Worm (Caenorhabditis elegans): Measurements from ENCODE around the gene C04H4.1.

Gene C04H4.1

DNA sequence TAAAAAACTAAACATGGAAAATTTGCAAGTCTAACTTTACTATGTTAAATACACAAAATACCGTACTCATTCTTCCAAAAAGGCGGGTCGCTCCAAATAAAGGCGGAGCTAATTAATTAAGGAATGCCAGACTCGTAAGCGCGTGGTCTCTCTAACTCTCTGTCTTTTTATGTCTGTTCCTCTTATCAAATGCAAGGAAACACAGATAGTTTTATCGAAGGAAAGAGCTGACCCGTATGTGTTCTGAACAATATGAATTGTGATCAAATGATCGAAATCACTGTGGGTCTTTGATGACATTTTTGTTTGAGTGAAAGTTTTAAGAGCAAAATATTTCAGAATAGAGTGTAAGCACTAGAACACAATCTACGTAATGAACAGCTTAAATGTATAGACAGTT lies 42.8 kb downstream of the C04H4.1 start:
- no peak for TF ChIP-seq lin-13 (tag; optimal IDR thresholded peaks at IDR 0.05)
- no peak for TF ChIP-seq ham-2 (GFP tag; optimal IDR thresholded peaks at IDR 0.05)
- TF ChIP-seq ces-1 (GFP tag; optimal IDR thresholded peaks at IDR 0.05): no peak
- no peak for TF ChIP-seq nhr-237 (tag; optimal IDR thresholded peaks at IDR 0.05)
- TF ChIP-seq ceh-83 (GFP tag; optimal IDR thresholded peaks at IDR 0.05): no peak
- no peak for TF ChIP-seq pha-4 (tag; optimal IDR thresholded peaks at IDR 0.05)
- no peak for TF ChIP-seq nhr-12 (tag; optimal IDR thresholded peaks at IDR 0.05)
- no peak for TF ChIP-seq sptf-1 (tag; optimal IDR thresholded peaks at IDR 0.05)
- TF ChIP-seq cnd-1 (tag; optimal IDR thresholded peaks at IDR 0.05): no peak
- TF ChIP-seq unc-39 (tag; optimal IDR thresholded peaks at IDR 0.05): no peak
- no peak for TF ChIP-seq snpc-4 (tag; optimal IDR thresholded peaks at IDR 0.05)
- TF ChIP-seq elt-1 (tag; optimal IDR thresholded peaks at IDR 0.05; ENCODE audit: borderline replicate concordance, insufficient read depth): no peak
- TF ChIP-seq blmp-1 (tag; optimal IDR thresholded peaks at IDR 0.05): no peak
- no peak for TF ChIP-seq sem-2 (GFP tag; optimal IDR thresholded peaks at IDR 0.05)
- TF ChIP-seq mls-2 (tag; optimal IDR thresholded peaks at IDR 0.05): no peak
- no peak for TF ChIP-seq bed-3 (GFP tag; optimal IDR thresholded peaks at IDR 0.05)

DNA sequence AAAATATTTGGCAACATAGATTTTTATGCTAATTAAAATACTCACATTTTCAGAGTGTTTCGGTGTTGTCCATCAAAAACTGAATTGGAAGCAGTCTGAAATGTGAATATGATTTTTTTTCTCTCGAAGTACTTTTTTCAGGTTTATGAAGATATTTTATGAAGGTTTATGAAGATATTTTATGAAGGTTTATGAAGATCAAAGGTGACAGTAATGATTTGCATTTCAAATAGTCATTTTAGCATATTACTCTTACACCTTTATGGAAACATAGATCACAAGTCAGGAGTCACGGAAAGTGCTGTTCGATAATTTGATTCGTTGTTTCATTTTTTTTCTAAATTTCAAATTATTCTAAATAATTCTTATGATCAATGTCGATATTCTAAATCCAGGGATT lies 45.5 kb downstream of the C04H4.1 start, which contains the start of gene pgp-11:
Gene pgp-11, minus strand, starts transcription at position 101 of the 400 bp plus-strand sequence.
- TF ChIP-seq lin-13 (tag; optimal IDR thresholded peaks at IDR 0.05) (no peak), mab-5 (tag; optimal IDR thresholded peaks at IDR 0.05) (no peak), zip-8 (tag; optimal IDR thresholded peaks at IDR 0.05) (no peak), lsy-2 (tag; optimal IDR thresholded peaks at IDR 0.05) (no peak), sptf-1 (tag; optimal IDR thresholded peaks at IDR 0.05) (no peak), cnd-1 (tag; optimal IDR thresholded peaks at IDR 0.05) (no peak), lin-32 (GFP tag; optimal IDR thresholded peaks at IDR 0.05) (no peak), ceh-43 (GFP tag; optimal IDR thresholded peaks at IDR 0.05) (no peak), snpc-4 (tag; optimal IDR thresholded peaks at IDR 0.05) (no peak), ces-1 (GFP tag; optimal IDR thresholded peaks at IDR 0.05) (no peak), ztf-11 (tag; optimal IDR thresholded peaks at IDR 0.05) (no peak), hlh-1 (tag; optimal IDR thresholded peaks at IDR 0.05) (no peak), elt-1 (tag; optimal IDR thresholded peaks at IDR 0.05; ENCODE audit: borderline replicate concordance, insufficient read depth) (no peak), flh-1 (GFP tag; optimal IDR thresholded peaks at IDR 0.05) (no peak), blmp-1 (tag; optimal IDR thresholded peaks at IDR 0.05) (no peak), nhr-2 (tag; optimal IDR thresholded peaks at IDR 0.05) (no peak), nhr-28 (tag; optimal IDR thresholded peaks at IDR 0.05) (no peak)

DNA sequence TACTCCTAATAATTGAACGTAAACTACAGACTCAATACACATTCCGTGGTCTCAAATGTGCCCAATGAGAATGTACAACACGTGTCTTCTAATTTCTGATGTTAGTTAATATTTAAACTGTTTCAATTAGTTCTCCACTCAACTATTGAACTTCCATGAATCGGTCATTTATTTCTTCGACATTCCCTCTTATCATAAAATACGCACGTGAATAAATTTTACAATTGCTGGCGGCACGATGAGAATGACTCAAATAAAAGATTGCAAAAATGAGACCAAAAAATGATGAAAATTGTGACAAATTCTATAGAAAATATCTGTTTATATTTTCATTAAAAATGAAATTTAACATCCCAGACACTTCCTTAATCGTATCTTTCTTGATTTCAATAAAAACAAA lies 46.1 kb downstream of the C04H4.1 start:
- TF ChIP-seq unc-39 (tag; optimal IDR thresholded peaks at IDR 0.05): no peak
- TF ChIP-seq sem-2 (GFP tag; optimal IDR thresholded peaks at IDR 0.05): no peak
- TF ChIP-seq lin-32 (GFP tag; optimal IDR thresholded peaks at IDR 0.05): no peak
- TF ChIP-seq bed-3 (GFP tag; optimal IDR thresholded peaks at IDR 0.05): no peak
- TF ChIP-seq elt-1 (tag; optimal IDR thresholded peaks at IDR 0.05; ENCODE audit: borderline replicate concordance, insufficient read depth): no peak

ce11 chrII:8006962-8007361 lies 48.3 kb downstream of the C04H4.1 start:
- TF ChIP-seq ces-1 (GFP tag; optimal IDR thresholded peaks at IDR 0.05) (no peak), ceh-43 (GFP tag; optimal IDR thresholded peaks at IDR 0.05) (no peak), sptf-1 (tag; optimal IDR thresholded peaks at IDR 0.05) (no peak), ztf-11 (tag; optimal IDR thresholded peaks at IDR 0.05) (no peak), mep-1 (tag; optimal IDR thresholded peaks at IDR 0.05) (no peak), bed-3 (GFP tag; optimal IDR thresholded peaks at IDR 0.05) (no peak), unc-120 (tag; optimal IDR thresholded peaks at IDR 0.05; ENCODE audit: poor library complexity, severe bottlenecking) (no peak), nhr-76 (tag; optimal IDR thresholded peaks at IDR 0.05) (no peak), blmp-1 (tag; optimal IDR thresholded peaks at IDR 0.05) (no peak)

DNA sequence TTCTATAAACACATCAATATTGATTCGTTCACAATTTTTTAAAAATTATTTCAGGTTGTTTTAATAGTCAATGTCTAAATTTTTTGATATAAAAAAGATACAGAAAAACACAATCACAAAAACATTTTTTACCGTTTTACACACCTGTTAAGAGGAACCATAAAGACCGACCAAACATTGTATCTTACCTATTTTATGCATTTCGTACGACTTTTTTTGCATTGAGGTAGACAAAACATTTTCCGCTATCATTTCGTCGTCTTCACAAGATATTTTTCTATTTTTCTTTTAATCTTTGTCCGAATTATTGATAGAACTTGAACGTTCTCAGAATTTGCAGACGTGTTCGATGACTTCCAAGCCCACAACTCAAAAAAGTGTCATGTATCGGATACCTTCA lies 49.7 kb downstream of the C04H4.1 start, which contains the start of gene glna-2:
Gene glna-2, plus strand, starts transcription at position 301 of the 400 bp plus-strand sequence.
- TF ChIP-seq snpc-4 (tag; optimal IDR thresholded peaks at IDR 0.05): no peak
- TF ChIP-seq ces-1 (GFP tag; optimal IDR thresholded peaks at IDR 0.05): no peak
